Fruit fly (Drosophila melanogaster) whole organism, embryonic: ENCODE results near the gene CG10431.

Experiments used
- ATbp ChIP-seq: fragments of 200-800 bp; sonication (Bioruptor generic); optimal IDR thresholded peaks from 2 replicates; lab custom pipeline; 2017; ENCODE audit warnings: missing biosample characterization, mild to moderate bottlenecking, missing genetic modification characterization, missing genetic modification reagents
- Atf6 ChIP-seq: fragments of 200-800 bp; sonication (Bioruptor generic); IDR thresholded peaks from 2 replicates; pipeline ENCODE4 v1.3.6; 2022; ENCODE audit warnings: missing biosample characterization, missing genetic modification characterization
- CG10462 ChIP-seq: fragments of 200-800 bp; sonication (Bioruptor generic); optimal IDR thresholded peaks from 2 replicates; lab custom pipeline; 2016; ENCODE audit warnings: missing biosample characterization, missing genetic modification characterization
- CG10565 ChIP-seq: fragments of 200-800 bp; sonication (Bioruptor generic); optimal IDR thresholded peaks from 3 replicates; lab custom pipeline; 2016; ENCODE audit warnings: missing biosample characterization, mild to moderate bottlenecking, missing genetic modification characterization
- CG11695 ChIP-seq: fragments of 200-800 bp; sonication (Bioruptor generic); IDR thresholded peaks from 3 replicates; pipeline ENCODE4 v1.3.6; 2022; ENCODE audit warnings: missing biosample characterization, missing genetic modification characterization
- CG12942 ChIP-seq: fragments of 200-800 bp; sonication (Bioruptor generic); optimal IDR thresholded peaks from 3 replicates; lab custom pipeline; 2016; ENCODE audit warnings: missing biosample characterization, missing genetic modification characterization
- CG13894 ChIP-seq: fragments of 200-800 bp; sonication (Bioruptor generic); optimal IDR thresholded peaks from 3 replicates; lab custom pipeline; 2018; ENCODE audit warnings: missing biosample characterization, mild to moderate bottlenecking, missing genetic modification characterization, moderate library complexity
- CG17359 ChIP-seq: fragments of 200-800 bp; sonication (Bioruptor generic); optimal IDR thresholded peaks from 3 replicates; lab custom pipeline; 2018; ENCODE audit warnings: missing biosample characterization, mild to moderate bottlenecking, missing genetic modification characterization, moderate library complexity
- CG18619 ChIP-seq: fragments of 200-800 bp; sonication (Bioruptor generic); optimal IDR thresholded peaks from 3 replicates; lab custom pipeline; 2017; ENCODE audit warnings: missing biosample characterization, mild to moderate bottlenecking, missing genetic modification characterization
- CG18764 ChIP-seq: fragments of 200-800 bp; sonication (Bioruptor generic); optimal IDR thresholded peaks from 3 replicates; lab custom pipeline; 2016; ENCODE audit warnings: missing biosample characterization, missing genetic modification characterization
- CG31441 ChIP-seq: fragments of 200-800 bp; sonication (Bioruptor generic); IDR thresholded peaks from 2 replicates; pipeline ENCODE4 v1.3.6; 2022; ENCODE audit warnings: missing biosample characterization, missing genetic modification characterization
- CG32532 ChIP-seq: fragments of 200-800 bp; sonication (Bioruptor generic); IDR thresholded peaks from 2 replicates; pipeline ENCODE4 v1.3.6; 2022; ENCODE audit warnings: missing biosample characterization, missing genetic modification characterization
- CG32772 ChIP-seq: fragments of 200-800 bp; sonication (Bioruptor generic); IDR thresholded peaks from 2 replicates; pipeline ENCODE4 v1.3.6; 2022; ENCODE audit warnings: missing biosample characterization, missing genetic modification characterization
- CG43689 ChIP-seq: fragments of 200-800 bp; sonication (Bioruptor generic); IDR thresholded peaks from 2 replicates; pipeline ENCODE4 v1.3.6; 2022; ENCODE audit warnings: missing biosample characterization, missing genetic modification characterization
- CG4617 ChIP-seq: fragments of 200-800 bp; sonication (Bioruptor generic); optimal IDR thresholded peaks from 3 replicates; lab custom pipeline; 2016; ENCODE audit warnings: missing biosample characterization, missing genetic modification characterization, borderline replicate concordance
- CG6791 ChIP-seq: fragments of 200-800 bp; sonication (Bioruptor generic); IDR thresholded peaks from 3 replicates; pipeline ENCODE4 v1.3.6; 2022; ENCODE audit warnings: missing biosample characterization, missing genetic modification characterization; ENCODE audit not compliant: partially characterized antibody
- CG7839 ChIP-seq: fragments of 200-800 bp; sonication (Bioruptor generic); optimal IDR thresholded peaks from 3 replicates; lab custom pipeline; 2018; ENCODE audit warnings: missing biosample characterization, mild to moderate bottlenecking, missing genetic modification characterization, moderate library complexity
- CG8924 ChIP-seq: fragments of 200-800 bp; optimal IDR thresholded peaks from 3 replicates; lab custom pipeline; 2019; ENCODE audit warnings: missing biosample characterization, mild to moderate bottlenecking, missing genetic modification characterization, moderate library complexity
- CG9932 ChIP-seq: fragments of 200-800 bp; sonication (Bioruptor generic); IDR thresholded peaks from 2 replicates; pipeline ENCODE4 v1.3.6; 2022; ENCODE audit warnings: missing biosample characterization, missing genetic modification characterization
- D19A ChIP-seq: fragments of 200-800 bp; optimal IDR thresholded peaks from 3 replicates; lab custom pipeline; 2019; ENCODE audit warnings: missing biosample characterization, mild to moderate bottlenecking, missing genetic modification characterization, moderate library complexity
- E2f1 ChIP-seq: fragments of 200-800 bp; sonication (Bioruptor generic); IDR thresholded peaks from 2 replicates; pipeline ENCODE4 v1.3.6; 2022; ENCODE audit warnings: missing biosample characterization, missing genetic modification characterization
- Fer1 ChIP-seq: fragments of 200-800 bp; sonication (Bioruptor generic); optimal IDR thresholded peaks from 2 replicates; lab custom pipeline; 2017; ENCODE audit warnings: missing biosample characterization, mild to moderate bottlenecking, missing genetic modification characterization
- H15 ChIP-seq: fragments of 200-800 bp; sonication (Bioruptor generic); IDR thresholded peaks from 3 replicates; pipeline ENCODE4 v1.3.6; 2022; ENCODE audit warnings: missing biosample characterization, missing genetic modification characterization
- Hmr ChIP-seq: fragments of 200-800 bp; sonication (Bioruptor generic); optimal IDR thresholded peaks from 3 replicates; lab custom pipeline; 2017; ENCODE audit warnings: mild to moderate bottlenecking, missing biosample characterization, missing genetic modification reagents, missing genetic modification characterization
- Jarid2 ChIP-seq: fragments of 200-800 bp; sonication (Bioruptor generic); optimal IDR thresholded peaks from 3 replicates; lab custom pipeline; 2017; ENCODE audit warnings: mild to moderate bottlenecking, missing biosample characterization, missing genetic modification reagents, missing genetic modification characterization
- Meics ChIP-seq: fragments of 200-800 bp; sonication (Bioruptor generic); optimal IDR thresholded peaks from 2 replicates; lab custom pipeline; 2017; ENCODE audit warnings: missing biosample characterization, mild to moderate bottlenecking, missing genetic modification characterization
- Mrtf ChIP-seq: fragments of 200-800 bp; sonication (Bioruptor generic); IDR thresholded peaks from 3 replicates; pipeline ENCODE4 v1.3.6; 2022; ENCODE audit warnings: missing biosample characterization, missing genetic modification characterization
- PHDP ChIP-seq: fragments of 200-800 bp; sonication (Bioruptor generic); optimal IDR thresholded peaks from 3 replicates; lab custom pipeline; 2018; ENCODE audit warnings: missing biosample characterization, mild to moderate bottlenecking, missing genetic modification characterization, moderate library complexity
- Poxn ChIP-seq: fragments of 200-800 bp; sonication (Bioruptor generic); IDR thresholded peaks from 2 replicates; pipeline ENCODE4 v1.3.6; 2022; ENCODE audit warnings: missing biosample characterization, missing genetic modification characterization
- Six4 ChIP-seq: fragments of 200-800 bp; sonication (Bioruptor generic); optimal IDR thresholded peaks from 2 replicates; lab custom pipeline; 2016; ENCODE audit warnings: missing biosample characterization, missing genetic modification characterization
- Xrp1 ChIP-seq: fragments of 200-800 bp; sonication (Bioruptor generic); IDR thresholded peaks from 2 replicates; pipeline ENCODE4 v1.3.6; 2022; ENCODE audit warnings: missing biosample characterization, missing genetic modification characterization
- abd-A ChIP-seq: fragments of 200-800 bp; sonication (Bioruptor generic); optimal IDR thresholded peaks from 3 replicates; lab custom pipeline; 2019; ENCODE audit warnings: missing biosample characterization, mild to moderate bottlenecking, missing genetic modification characterization, moderate library complexity
- ash1 ChIP-seq: fragments of 200-800 bp; sonication (Bioruptor generic); optimal IDR thresholded peaks from 2 replicates; lab custom pipeline; 2018; ENCODE audit warnings: missing biosample characterization, mild to moderate bottlenecking, missing genetic modification characterization
- bcd ChIP-seq: fragments of 200-800 bp; sonication (Bioruptor generic); optimal IDR thresholded peaks from 2 replicates; lab custom pipeline; 2017; ENCODE audit warnings: missing biosample characterization, mild to moderate bottlenecking, missing genetic modification characterization
- btn ChIP-seq: fragments of 200-800 bp; sonication (Bioruptor generic); optimal IDR thresholded peaks from 2 replicates; lab custom pipeline; 2016; ENCODE audit warnings: missing biosample characterization, missing genetic modification characterization
- cas ChIP-seq: fragments of 200-800 bp; sonication (Bioruptor generic); IDR thresholded peaks from 2 replicates; pipeline ENCODE4 v1.3.6; 2022; ENCODE audit warnings: missing biosample characterization, missing genetic modification characterization
- cato ChIP-seq: fragments of 200-800 bp; sonication (Bioruptor generic); optimal IDR thresholded peaks from 2 replicates; lab custom pipeline; 2016; ENCODE audit warnings: missing biosample characterization, missing genetic modification characterization, borderline replicate concordance
- gcm ChIP-seq: fragments of 200-800 bp; sonication (Bioruptor generic); optimal IDR thresholded peaks from 2 replicates; lab custom pipeline; 2019; ENCODE audit warnings: missing biosample characterization, mild to moderate bottlenecking, missing genetic modification characterization, moderate library complexity
- jumu ChIP-seq: fragments of 200-800 bp; sonication (Bioruptor generic); optimal IDR thresholded peaks from 3 replicates; lab custom pipeline; 2016; ENCODE audit warnings: missing biosample characterization, missing genetic modification characterization
- kay ChIP-seq: fragments of 200-800 bp; sonication (Bioruptor generic); optimal IDR thresholded peaks from 2 replicates; lab custom pipeline; 2016; ENCODE audit warnings: missing biosample characterization, missing genetic modification characterization
- ken ChIP-seq: fragments of 200-800 bp; sonication (Bioruptor generic); IDR thresholded peaks from 3 replicates; pipeline ENCODE4 v1.3.6; 2022; ENCODE audit warnings: missing biosample characterization, missing genetic modification characterization
- luna ChIP-seq: fragments of 200-800 bp; sonication (Bioruptor generic); optimal IDR thresholded peaks from 2 replicates; lab custom pipeline; 2016; ENCODE audit warnings: missing biosample characterization, missing genetic modification characterization
- maf-S ChIP-seq: fragments of 200-800 bp; sonication (Bioruptor generic); optimal IDR thresholded peaks from 2 replicates; lab custom pipeline; 2016; ENCODE audit warnings: missing biosample characterization, missing genetic modification characterization
- nau ChIP-seq: fragments of 200-800 bp; sonication (Bioruptor generic); optimal IDR thresholded peaks from 3 replicates; lab custom pipeline; 2017; ENCODE audit warnings: missing biosample characterization, mild to moderate bottlenecking, missing genetic modification characterization, missing genetic modification reagents
- nom ChIP-seq: fragments of 200-800 bp; sonication (Bioruptor generic); optimal IDR thresholded peaks from 2 replicates; lab custom pipeline; 2017; ENCODE audit warnings: missing biosample characterization, missing genetic modification characterization, mild to moderate bottlenecking, moderate library complexity, missing genetic modification reagents
- otp ChIP-seq: fragments of 200-800 bp; sonication (Bioruptor generic); IDR thresholded peaks from 3 replicates; pipeline ENCODE4, ENCODE4 v1.3.6; 2022; ENCODE audit warnings: missing biosample characterization, missing genetic modification characterization
- ranshi ChIP-seq: fragments of 200-800 bp; sonication (Bioruptor generic); IDR thresholded peaks from 2 replicates; pipeline ENCODE4 v1.3.6; 2022; ENCODE audit warnings: missing biosample characterization, missing genetic modification characterization
- sd ChIP-seq: fragments of 200-800 bp; sonication (Bioruptor generic); optimal IDR thresholded peaks from 3 replicates; lab custom pipeline; 2018; ENCODE audit warnings: missing biosample characterization, mild to moderate bottlenecking, missing genetic modification characterization, moderate library complexity
- slp2 ChIP-seq: fragments of 200-800 bp; sonication (Bioruptor generic); optimal IDR thresholded peaks from 2 replicates; lab custom pipeline; 2016; ENCODE audit warnings: missing biosample characterization, missing genetic modification characterization
- stwl ChIP-seq: fragments of 200-800 bp; sonication (Bioruptor generic); optimal IDR thresholded peaks from 3 replicates; lab custom pipeline; 2018; ENCODE audit warnings: missing biosample characterization, mild to moderate bottlenecking, missing genetic modification characterization, moderate library complexity
- sug ChIP-seq: fragments of 200-800 bp; optimal IDR thresholded peaks from 2 replicates; lab custom pipeline; 2019; ENCODE audit warnings: missing biosample characterization, mild to moderate bottlenecking, missing genetic modification characterization, moderate library complexity

CG10431 gene

dm6 chr2L:18966844-18967243, 7.7 kb upstream of the CG10431 start (continued):
- TF ChIP-seq maf-S (no peak), CG8924 (tag; lab: Kevin White, UChicago) (no peak), slp2 (GFP tag; lab: Kevin White, UChicago) (no peak), Fer1 (peak; percentile 66), CG11695 (GFP tag; lab: Robert Waterston, UW) (peak; percentile 68), CG32532 (GFP tag; lab: Robert Waterston, UW) (peak; percentile 79), E2f1 (peak; percentile 49; the same call in 1 of the 2 replicates), Atf6 (GFP tag; lab: Robert Waterston, UW) (peak; percentile 75), Hmr (no peak), CG32772 (GFP tag; lab: Robert Waterston, UW) (peak; percentile 40; the same call in 1 of the 2 replicates), luna (GFP tag; lab: Kevin White, UChicago) (no peak), nau (GFP tag; lab: Kevin White, UChicago) (no peak), Meics (GFP tag; lab: Kevin White, UChicago) (peak; percentile 74), sug (peak; percentile 31), Mrtf (GFP tag; lab: Robert Waterston, UW) (no peak), CG18764 (no peak), CG13894 (tag; lab: Kevin White, UChicago) (peak; percentile 57), sd (tag; lab: Kevin White, UChicago) (no peak), cas (GFP tag; lab: Robert Waterston, UW) (0 out of 2 replicates have a peak, but pooled peaks have one; percentile 12), CG43689 (GFP tag; lab: Robert Waterston, UW) (no peak), cato (no peak), ranshi (peak; percentile 45; the same call in 1 of the 2 replicates), Poxn (GFP tag; lab: Robert Waterston, UW) (no peak), Six4 (GFP tag; lab: Kevin White, UChicago) (no peak), CG17359 (peak; percentile 36), CG10462 (GFP tag; lab: Kevin White, UChicago) (no peak), nom (GFP tag; lab: Kevin White, UChicago) (no peak), CG9932 (GFP tag; lab: Robert Waterston, UW) (peak; percentile 70), CG31441 (GFP tag; lab: Robert Waterston, UW) (peak; percentile 9; the same call in 1 of the 2 replicates), abd-A (tag; lab: Kevin White, UChicago) (no peak), jumu (GFP tag; lab: Kevin White, UChicago) (no peak), otp (GFP tag; lab: Robert Waterston, UW) (no peak), gcm (GFP tag; lab: Kevin White, UChicago) (no peak), CG7839 (tag; lab: Kevin White, UChicago) (peak; percentile 54), ash1 (no peak), H15 (GFP tag; lab: Robert Waterston, UW) (peak; percentile 11; the same call in 1 of the 3 replicates), ken (GFP tag; lab: Robert Waterston, UW) (0 out of 3 replicates have a peak, but pooled peaks have one; percentile 14), D19A (tag; lab: Kevin White, UChicago) (peak; percentile 30), CG6791 (GFP tag; lab: Robert Waterston, UW) (no peak), CG10565 (no peak), ATbp (GFP tag; lab: Kevin White, UChicago) (no peak), PHDP (tag; lab: Kevin White, UChicago) (peak; percentile 48), CG18619 (no peak), CG12942 (GFP tag; lab: Kevin White, UChicago) (no peak), btn (no peak), stwl (tag; lab: Kevin White, UChicago) (no peak), bcd (GFP tag; lab: Kevin White, UChicago) (peak; percentile 29), Xrp1 (GFP tag; lab: Robert Waterston, UW) (peak; percentile 42; the same call in 1 of the 2 replicates), CG4617 (GFP tag; lab: Kevin White, UChicago) (no peak), Jarid2 (GFP tag; lab: Kevin White, UChicago) (no peak), kay (GFP tag; lab: Kevin White, UChicago) (no peak)
